Worm (Caenorhabditis elegans) whole organism, L3 larva: ENCODE measurements around the gene K10B2.4.

Experiments used
- R02D3.7 ChIP-seq: fragments of 150-350 bp; optimal IDR thresholded peaks from 2 replicates; lab custom pipeline; 2014; ENCODE audit warnings: missing biosample characterization, missing genetic modification characterization
- ZK546.5 ChIP-seq: sonication (generic microtip); optimal IDR thresholded peaks from 2 replicates; lab custom pipeline; 2017; ENCODE audit warnings: missing biosample characterization, missing genetic modification characterization
- aly-2 ChIP-seq: fragments of 150-350 bp; optimal IDR thresholded peaks from 2 replicates; lab custom pipeline; 2014; ENCODE audit warnings: missing biosample characterization, missing genetic modification characterization
- ama-1 ChIP-seq: fragments of 150-350 bp; optimal IDR thresholded peaks from 2 replicates; lab custom pipeline; 2018
- ceh-82 ChIP-seq: fragments of 150-350 bp; optimal IDR thresholded peaks from 2 replicates; lab custom pipeline; 2014; ENCODE audit warnings: missing biosample characterization, missing genetic modification characterization
- ceh-9 ChIP-seq: sonication (generic microtip); optimal IDR thresholded peaks from 2 replicates; lab custom pipeline; 2018; ENCODE audit warnings: missing biosample characterization, missing genetic modification characterization
- egl-5 ChIP-seq: fragments of 150-350 bp; optimal IDR thresholded peaks from 2 replicates; lab custom pipeline; 2017; ENCODE audit warnings: missing biosample characterization, missing genetic modification reagents, missing genetic modification characterization, inconsistent platforms
- elt-1 ChIP-seq: fragments of 150-350 bp; optimal IDR thresholded peaks from 2 replicates; lab custom pipeline; 2014; ENCODE audit warnings: missing biosample characterization, missing genetic modification characterization
- elt-2 ChIP-seq: sonication (generic microtip); optimal IDR thresholded peaks from 2 replicates; lab custom pipeline; 2016; ENCODE audit warnings: missing genetic modification reagents, mild to moderate bottlenecking, missing genetic modification characterization, missing compliant biosample characterization
- elt-3 ChIP-seq, 3 experiments: fragments of 150-350 bp in 1 of 3; sonication (generic microtip) in 2 of 3; optimal IDR thresholded peaks; 2 replicates in 2 of 3; 4 replicates in 1 of 3; lab custom pipeline; 2014 to 2017; ENCODE audit warnings: missing biosample characterization in 3 of 3, missing genetic modification characterization in 3 of 3
- eor-1 ChIP-seq, 2 experiments: fragments of 150-350 bp; optimal IDR thresholded peaks; 2 replicates each; lab custom pipeline; 2014 to 2018; ENCODE audit warnings: missing biosample characterization in 2 of 2, missing genetic modification characterization in 2 of 2
- fkh-10 ChIP-seq: sonication (generic microtip); optimal IDR thresholded peaks from 2 replicates; lab custom pipeline; 2017; ENCODE audit warnings: missing biosample characterization, missing genetic modification reagents, missing genetic modification characterization
- fkh-2 ChIP-seq: fragments of 150-350 bp; optimal IDR thresholded peaks from 2 replicates; lab custom pipeline; 2014; ENCODE audit warnings: missing biosample characterization, missing genetic modification reagents, missing genetic modification characterization
- hmg-11 ChIP-seq: sonication (generic microtip); optimal IDR thresholded peaks from 2 replicates; lab custom pipeline; 2016; ENCODE audit warnings: missing genetic modification characterization, missing compliant biosample characterization
- jun-1 ChIP-seq: fragments of 150-350 bp; optimal IDR thresholded peaks from 2 replicates; lab custom pipeline; 2014; ENCODE audit warnings: missing biosample characterization, missing genetic modification reagents, missing genetic modification characterization
- lin-15B ChIP-seq: fragments of 150-350 bp; optimal IDR thresholded peaks from 2 replicates; lab custom pipeline; 2014; ENCODE audit warnings: missing biosample characterization, missing genetic modification characterization
- lsy-12 ChIP-seq: sonication (generic microtip); optimal IDR thresholded peaks from 2 replicates; lab custom pipeline; 2016; ENCODE audit warnings: mild to moderate bottlenecking, missing genetic modification characterization, missing compliant biosample characterization
- mdl-1 ChIP-seq: fragments of 150-350 bp; optimal IDR thresholded peaks from 2 replicates; lab custom pipeline; 2014; ENCODE audit warnings: missing biosample characterization, missing genetic modification characterization
- mml-1 ChIP-seq: fragments of 150-350 bp; sonication (generic microtip); optimal IDR thresholded peaks from 3 replicates; lab custom pipeline; 2014; ENCODE audit warnings: missing biosample characterization, missing genetic modification characterization
- nfya-1 ChIP-seq: sonication (generic microtip); optimal IDR thresholded peaks from 2 replicates; lab custom pipeline; 2017; ENCODE audit warnings: missing genetic modification characterization, mild to moderate bottlenecking, missing compliant biosample characterization, antibody characterized with exemption, moderate library complexity; ENCODE audit not compliant: insufficient read depth
- nhr-11 ChIP-seq: fragments of 150-350 bp; optimal IDR thresholded peaks from 2 replicates; lab custom pipeline; 2014; ENCODE audit warnings: missing biosample characterization, missing genetic modification characterization
- nhr-12 ChIP-seq: fragments of 150-350 bp; optimal IDR thresholded peaks from 2 replicates; lab custom pipeline; 2014; ENCODE audit warnings: missing biosample characterization, missing genetic modification characterization
- nhr-23 ChIP-seq: fragments of 150-350 bp; optimal IDR thresholded peaks from 2 replicates; lab custom pipeline; 2014; ENCODE audit warnings: missing biosample characterization, missing genetic modification reagents, missing genetic modification characterization
- nhr-25 ChIP-seq: sonication (generic microtip); optimal IDR thresholded peaks from 2 replicates; lab custom pipeline; 2017; ENCODE audit warnings: missing biosample characterization, missing genetic modification characterization
- nhr-28 ChIP-seq: fragments of 150-350 bp; optimal IDR thresholded peaks from 2 replicates; lab custom pipeline; 2014; ENCODE audit warnings: missing biosample characterization, missing genetic modification characterization
- nhr-43 ChIP-seq: sonication (generic microtip); optimal IDR thresholded peaks from 2 replicates; lab custom pipeline; 2016; ENCODE audit warnings: mild to moderate bottlenecking, missing genetic modification characterization, missing compliant biosample characterization; ENCODE audit not compliant: poor library complexity, severe bottlenecking
- nhr-67 ChIP-seq: fragments of 150-350 bp; optimal IDR thresholded peaks from 2 replicates; lab custom pipeline; 2014; ENCODE audit warnings: missing biosample characterization, missing genetic modification characterization
- nhr-76 ChIP-seq: fragments of 150-350 bp; sonication (generic microtip); optimal IDR thresholded peaks from 5 replicates; lab custom pipeline; 2014; ENCODE audit warnings: missing biosample characterization, missing genetic modification characterization
- nhr-77 ChIP-seq: fragments of 150-350 bp; optimal IDR thresholded peaks from 2 replicates; lab custom pipeline; 2014; ENCODE audit warnings: missing biosample characterization, missing genetic modification characterization
- pha-4 ChIP-seq: fragments of 150-350 bp; optimal IDR thresholded peaks from 2 replicates; lab custom pipeline; 2014; ENCODE audit warnings: missing biosample characterization, missing genetic modification reagents, missing genetic modification characterization
- pqm-1 ChIP-seq: fragments of 150-350 bp; optimal IDR thresholded peaks from 2 replicates; lab custom pipeline; 2017; ENCODE audit warnings: missing biosample characterization, missing genetic modification characterization, inconsistent platforms
- snpc-4 ChIP-seq: fragments of 150-350 bp; optimal IDR thresholded peaks from 2 replicates; lab custom pipeline; 2014; ENCODE audit warnings: missing biosample characterization, missing genetic modification characterization
- tbx-2 ChIP-seq: sonication (generic microtip); optimal IDR thresholded peaks from 2 replicates; lab custom pipeline; 2016; ENCODE audit warnings: mild to moderate bottlenecking, missing genetic modification characterization, missing compliant biosample characterization
- unc-39 ChIP-seq: sonication (generic microtip); optimal IDR thresholded peaks from 4 replicates; lab custom pipeline; 2017; ENCODE audit warnings: missing biosample characterization, missing genetic modification characterization
- zag-1 ChIP-seq: fragments of 150-350 bp; optimal IDR thresholded peaks from 2 replicates; lab custom pipeline; 2014; ENCODE audit warnings: missing biosample characterization, missing genetic modification characterization
- ztf-11 ChIP-seq: fragments of 150-350 bp; optimal IDR thresholded peaks from 2 replicates; lab custom pipeline; 2014; ENCODE audit warnings: missing biosample characterization, missing genetic modification characterization
- ztf-4 ChIP-seq: fragments of 150-350 bp; optimal IDR thresholded peaks from 2 replicates; lab custom pipeline; 2014; ENCODE audit warnings: missing biosample characterization, missing genetic modification characterization

Gene K10B2.4

DNA sequence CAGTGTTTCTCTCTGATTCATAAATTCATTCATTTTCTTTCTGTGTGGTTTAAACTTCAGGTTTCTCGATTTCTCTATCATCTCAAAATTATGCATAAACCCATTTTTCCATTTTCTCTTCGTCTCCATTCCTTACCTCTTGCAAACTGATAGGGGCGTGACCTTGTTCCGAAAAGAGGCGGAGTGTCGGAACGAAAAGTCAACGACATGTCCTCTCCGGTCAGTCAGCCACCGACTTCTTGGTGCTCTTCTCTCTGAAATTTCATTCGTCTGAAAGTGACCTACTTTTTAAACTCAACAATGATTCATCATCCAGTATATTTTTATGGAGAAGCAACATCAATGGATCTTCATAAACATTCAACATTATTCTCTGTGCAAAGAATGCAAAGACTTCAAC lies 20.1 kb upstream of the K10B2.4 start, which contains the start of gene F58F12.12:
Gene F58F12.12, plus strand, starts transcription at position 301 of the 400 bp plus-strand sequence.
- no peak for TF ChIP-seq aly-2 (tag; lab: Kevin White, UChicago)
- no peak for TF ChIP-seq ZK546.5 (tag; lab: Kevin White, UChicago)
- TF ChIP-seq nhr-67 (tag; lab: Kevin White, UChicago), result no peak
- no peak for TF ChIP-seq ceh-9 (tag; lab: Kevin White, UChicago)
- TF ChIP-seq nfya-1, result no peak
- TF ChIP-seq nhr-11 (tag; lab: Kevin White, UChicago), result no peak

DNA sequence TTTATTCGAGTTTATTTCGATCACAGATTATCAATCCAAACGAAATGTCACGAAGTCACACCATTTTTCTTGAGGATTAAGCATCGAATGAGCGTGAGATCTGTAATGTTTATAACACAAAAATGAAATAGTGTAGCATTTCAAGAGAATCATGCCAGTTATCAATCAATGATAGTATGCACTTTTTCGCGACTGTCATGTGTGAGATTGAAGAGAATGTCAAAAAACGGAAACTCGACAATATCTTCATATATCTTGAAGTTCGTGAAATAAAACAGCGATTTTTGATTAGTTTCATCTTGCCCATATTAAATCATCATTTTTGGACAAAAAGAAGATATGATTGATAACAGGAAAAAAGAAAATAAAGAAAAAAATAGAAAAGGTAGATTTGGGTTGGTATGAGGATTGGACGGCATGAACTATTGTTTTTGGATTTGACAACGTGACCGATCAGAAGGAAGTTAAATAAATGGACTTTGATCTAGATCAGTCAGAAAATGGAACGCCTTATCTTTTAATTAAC lies 18.3 kb upstream of the K10B2.4 start:
- TF ChIP-seq nhr-43 (tag; lab: Kevin White, UChicago), result peak; percentile 42
- TF ChIP-seq nhr-25 (tag; lab: Kevin White, UChicago), result peak; percentile 2
- TF ChIP-seq nhr-11 (tag; lab: Kevin White, UChicago), result no peak
- peak; percentile 44 for TF ChIP-seq nhr-23 (tag; lab: Kevin White, UChicago)

DNA sequence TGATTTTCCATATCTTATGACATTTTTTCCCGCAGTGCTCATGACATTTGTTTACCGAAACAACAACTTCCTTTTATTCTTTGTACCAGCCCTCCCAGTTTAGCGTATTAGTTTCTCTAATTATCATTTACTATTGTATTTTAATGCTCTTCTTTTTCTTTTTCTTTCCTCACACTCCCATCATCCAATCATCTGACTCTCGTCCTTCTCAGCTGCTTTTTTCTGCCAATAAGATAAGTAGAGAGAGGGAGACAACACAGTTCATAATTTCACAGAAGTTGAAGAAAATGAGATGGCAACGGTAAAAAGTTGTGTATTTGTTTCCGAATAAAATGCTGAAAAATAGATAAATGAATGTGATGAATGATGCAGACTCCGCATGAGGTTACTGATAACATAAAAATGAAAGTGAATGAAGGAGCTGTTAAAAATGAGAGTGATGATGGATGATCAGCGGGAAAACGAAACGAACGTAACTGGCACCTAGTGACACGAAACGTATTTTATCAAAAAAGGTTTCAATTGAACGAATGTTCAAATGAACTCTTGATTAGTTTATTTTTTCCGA lies 16.7 kb upstream of the K10B2.4 start:
- TF ChIP-seq tbx-2 (tag; lab: Kevin White, UChicago) (no peak), ceh-82 (tag; lab: Kevin White, UChicago) (no peak), nhr-11 (tag; lab: Kevin White, UChicago) (no peak), lsy-12 (tag; lab: Kevin White, UChicago) (no peak), egl-5 (no peak), unc-39 (no peak), lin-15B (tag; lab: Kevin White, UChicago) (no peak), fkh-10 (GFP tag; lab: Kevin White, UChicago) (no peak), nhr-23 (tag; lab: Kevin White, UChicago) (no peak), pqm-1 (tag; lab: Kevin White, UChicago) (peak; percentile 76), zag-1 (tag; lab: Kevin White, UChicago) (no peak), ceh-9 (tag; lab: Kevin White, UChicago) (no peak), nhr-28 (tag; lab: Kevin White, UChicago) (no peak), ztf-4 (tag; lab: Kevin White, UChicago) (no peak), jun-1 (tag; lab: Kevin White, UChicago) (peak; percentile 34), mdl-1 (no peak), hmg-11 (tag; lab: Kevin White, UChicago) (no peak), nhr-25 (tag; lab: Kevin White, UChicago) (no peak), pha-4 (tag; lab: Kevin White, UChicago) (peak; percentile 54), elt-2 (tag; lab: Kevin White, UChicago) (peak; percentile 89), fkh-2 (tag; lab: Kevin White, UChicago) (no peak), nhr-76 (tag; lab: Kevin White, UChicago) (no peak), snpc-4 (tag; lab: Kevin White, UChicago) (no peak), nfya-1 (peak; percentile 31), aly-2 (tag; lab: Kevin White, UChicago) (no peak), mml-1 (tag; lab: Kevin White, UChicago) (no peak), ama-1 (lab: Kevin White, UChicago) (no peak), nhr-12 (tag; lab: Kevin White, UChicago) (no peak), nhr-77 (tag; lab: Kevin White, UChicago) (no peak)

DNA sequence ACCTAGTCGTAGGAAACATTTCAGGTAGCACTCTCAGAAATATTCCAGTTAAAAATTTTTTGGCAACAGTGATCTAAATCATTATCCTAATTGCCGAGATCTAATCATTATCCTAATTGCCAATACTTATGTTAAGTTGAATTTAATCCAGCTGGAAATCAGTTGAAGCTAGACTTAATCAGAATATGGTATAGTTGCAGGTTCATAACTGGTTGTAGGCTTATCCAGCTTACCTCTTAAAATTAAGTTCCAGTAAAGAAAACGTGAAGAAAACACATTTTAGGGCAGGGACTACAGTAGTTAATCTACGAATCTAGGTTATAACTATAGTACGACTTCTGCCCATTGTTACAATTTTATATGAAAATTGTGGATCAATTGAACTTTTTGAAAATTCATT lies 15.9 kb upstream of the K10B2.4 start:
- TF ChIP-seq ama-1 (lab: Kevin White, UChicago) (no peak), R02D3.7 (no peak), elt-1 (tag; lab: Kevin White, UChicago) (no peak), pha-4 (tag; lab: Kevin White, UChicago) (no peak), eor-1 (tag; optimal IDR thresholded peaks at IDR 0.05; lab: Kevin White, UChicago) (no peak), ceh-9 (tag; lab: Kevin White, UChicago) (no peak), nhr-28 (tag; lab: Kevin White, UChicago) (no peak), pqm-1 (tag; lab: Kevin White, UChicago) (no peak), ZK546.5 (tag; lab: Kevin White, UChicago) (no peak), nhr-12 (tag; lab: Kevin White, UChicago) (no peak), ztf-11 (tag; lab: Kevin White, UChicago) (no peak), unc-39 (no peak), nhr-25 (tag; lab: Kevin White, UChicago) (no peak), elt-3 (tag; optimal IDR thresholded peaks at IDR 0.05; lab: Kevin White, UChicago) (no peak)
